Worm (Caenorhabditis elegans): ENCODE measurements around the gene htrl-1.

The htrl-1 gene

ce11 chrV:11521448-11521847 lies 25.3 kb upstream of the htrl-1 start, which contains the start of gene pafo-1 (continued):
- TF ChIP-seq pax-3 (tag; optimal IDR thresholded peaks at IDR 0.05) (peak; percentile 62), vab-15 (tag; optimal IDR thresholded peaks at IDR 0.05) (no peak), mef-2 (tag; optimal IDR thresholded peaks at IDR 0.05) (peak; percentile 65), egl-27 (tag; optimal IDR thresholded peaks at IDR 0.05) (peak in 1 of 2 experiments; percentile 43), fkh-10 (GFP tag; optimal IDR thresholded peaks at IDR 0.05) (peak; percentile 71), ceh-90 (tag; optimal IDR thresholded peaks at IDR 0.05) (peak; percentile 36), hlh-17 (GFP tag; optimal IDR thresholded peaks at IDR 0.05; ENCODE audit: borderline replicate concordance) (no peak), nhr-84 (tag; optimal IDR thresholded peaks at IDR 0.05) (no peak), ces-1 (GFP tag; optimal IDR thresholded peaks at IDR 0.05) (no peak), mep-1 (tag; optimal IDR thresholded peaks at IDR 0.05) (peak; percentile 95), unc-98 (GFP tag; IDR thresholded peaks at IDR 0.05) (no peak), dpl-1 (GFP tag; optimal IDR thresholded peaks at IDR 0.05) (peak; percentile 99), nhr-77 (tag; optimal IDR thresholded peaks at IDR 0.05) (peak; percentile 60), nhr-47 (tag; optimal IDR thresholded peaks at IDR 0.05) (peak; percentile 95), skn-1 (tag; optimal IDR thresholded peaks at IDR 0.05) (peak; percentile 92), aha-1 (tag; optimal IDR thresholded peaks at IDR 0.05) (peak; percentile 56), C04F5.9 (tag; optimal IDR thresholded peaks at IDR 0.05) (peak; percentile 58), nhr-28 (tag; optimal IDR thresholded peaks at IDR 0.05) (no peak), hpl-2 (GFP tag; optimal IDR thresholded peaks at IDR 0.05) (no peak), nhr-90 (tag; optimal IDR thresholded peaks at IDR 0.05; ENCODE audit: poor library complexity) (peak; percentile 93), swsn-7 (tag; optimal IDR thresholded peaks at IDR 0.05) (peak; percentile 90), lin-13 (GFP tag; optimal IDR thresholded peaks at IDR 0.05) (peak; percentile 87), ceh-8 (GFP tag; optimal IDR thresholded peaks at IDR 0.05) (peak; percentile 92), isw-1 (GFP tag; IDR thresholded peaks at IDR 0.05) (peak; percentile 89), pqm-1 (tag; optimal IDR thresholded peaks at IDR 0.05) (no peak), aly-2 (tag; optimal IDR thresholded peaks at IDR 0.05) (peak; percentile 87), unc-62 (GFP tag; optimal IDR thresholded peaks at IDR 0.05) (no peak), lin-15B (tag; optimal IDR thresholded peaks at IDR 0.05) (peak; percentile 79), elt-2 (tag; optimal IDR thresholded peaks at IDR 0.05) (peak; percentile 75), lin-14 (GFP tag; optimal IDR thresholded peaks at IDR 0.05) (peak; percentile 84), blmp-1 (tag; optimal IDR thresholded peaks at IDR 0.05) (peak; percentile 84), dsc-1 (tag; optimal IDR thresholded peaks at IDR 0.05) (peak; percentile 94), C34B4.2 (tag; optimal IDR thresholded peaks at IDR 0.05) (peak; percentile 5), xbp-1 (tag; optimal IDR thresholded peaks at IDR 0.05) (peak; percentile 90), lsy-2 (tag; optimal IDR thresholded peaks at IDR 0.05) (peak; percentile 91 to 92), fos-1 (tag; optimal IDR thresholded peaks at IDR 0.05) (peak; percentile 84), nhr-19 (GFP tag; conservative IDR thresholded peaks at IDR 0.05) (peak; percentile 92), ceh-63 (GFP tag; optimal IDR thresholded peaks at IDR 0.05) (no peak), unc-130 (tag; optimal IDR thresholded peaks at IDR 0.05) (peak; percentile 91), snpc-4 (tag; optimal IDR thresholded peaks at IDR 0.05) (peak; percentile 83), efl-3 (GFP tag; optimal IDR thresholded peaks at IDR 0.05) (peak; percentile 47), mdl-1 (tag; optimal IDR thresholded peaks at IDR 0.05) (peak in 1 of 2 experiments; percentile 78), unc-30 (tag; optimal IDR thresholded peaks at IDR 0.05) (no peak), C16A3.4 (tag; optimal IDR thresholded peaks at IDR 0.05) (peak; percentile 82), zip-4 (GFP tag; optimal IDR thresholded peaks at IDR 0.05) (peak; percentile 80), nhr-85 (tag) (peak; percentile 97), ztf-4 (tag; optimal IDR thresholded peaks at IDR 0.05) (peak; percentile 49), F16B12.6 (tag; optimal IDR thresholded peaks at IDR 0.05) (peak; percentile 67), fkh-8 (tag; optimal IDR thresholded peaks at IDR 0.05) (peak; percentile 79), egl-13 (tag; optimal IDR thresholded peaks at IDR 0.05) (peak; percentile 77), lin-39 (tag; optimal IDR thresholded peaks at IDR 0.05) (peak; percentile 91), nhr-20 (tag; optimal IDR thresholded peaks at IDR 0.05) (peak; percentile 92), efl-1 (optimal IDR thresholded peaks at IDR 0.05) (peak; percentile 98 to 99), efl-1 (GFP tag; optimal IDR thresholded peaks at IDR 0.05 in 1 of 2) (peak; percentile 99 to 100)

All from whole organism, L1 larva.